Fruit fly (Drosophila melanogaster) whole organism, pupa: ENCODE results near the gene CG11882.

Source experiments
- CG10348 ChIP-seq: fragments of 200-800 bp; sonication (Bioruptor generic); IDR thresholded peaks from 2 replicates; pipeline ENCODE4 v1.3.6; 2022; ENCODE audit warnings: missing biosample characterization, missing genetic modification characterization
- CG34367 ChIP-seq: fragments of 200-800 bp; sonication (Bioruptor generic); optimal IDR thresholded peaks from 2 replicates; lab custom pipeline; 2018; ENCODE audit warnings: missing biosample characterization, mild to moderate bottlenecking, missing genetic modification characterization
- CG9948 ChIP-seq: fragments of 200-800 bp; sonication (Bioruptor generic); optimal IDR thresholded peaks from 2 replicates; lab custom pipeline; 2018; ENCODE audit warnings: missing biosample characterization, mild to moderate bottlenecking, missing genetic modification characterization, moderate library complexity
- EcR ChIP-seq: fragments of 200-800 bp; sonication (Bioruptor generic); optimal IDR thresholded peaks from 3 replicates; lab custom pipeline; 2019; ENCODE audit warnings: missing biosample characterization, missing genetic modification characterization, mild to moderate bottlenecking, moderate library complexity, missing genetic modification reagents
- Ets98B ChIP-seq: fragments of 200-800 bp; sonication (Bioruptor generic); IDR thresholded peaks from 2 replicates; pipeline ENCODE4 v1.3.6; 2022; ENCODE audit warnings: missing biosample characterization, missing genetic modification characterization
- fd96Ca ChIP-seq: fragments of 200-800 bp; sonication (Bioruptor generic); IDR thresholded peaks from 3 replicates; pipeline ENCODE4 v1.3.6; 2022; ENCODE audit warnings: missing biosample characterization, missing genetic modification characterization

DNA sequence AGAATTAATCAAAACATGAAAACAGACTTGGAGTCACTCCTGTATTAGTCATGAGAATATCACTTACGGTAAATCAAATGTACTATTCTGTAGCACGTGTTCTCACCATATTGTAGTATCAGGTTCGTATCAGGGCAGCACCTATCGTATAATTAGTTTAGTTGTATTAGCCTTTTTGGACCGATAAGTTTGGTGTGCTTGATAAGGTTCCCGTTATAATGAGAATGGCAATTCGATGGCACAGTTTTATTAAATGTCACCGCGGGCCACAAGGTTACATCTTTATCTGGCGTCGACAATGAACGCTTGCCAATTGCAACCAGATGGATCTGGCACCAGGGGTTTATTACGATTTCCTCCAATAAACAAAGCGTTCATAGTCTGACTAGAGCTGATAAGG is 10.7 kb upstream of the CG11882 start:
- no peak for TF ChIP-seq CG10348 (GFP tag; lab: Robert Waterston, UW)
- no peak for TF ChIP-seq CG9948 (tag; lab: Kevin White, UChicago)
- TF ChIP-seq fd96Ca (GFP tag; lab: Robert Waterston, UW): no peak
- no peak for TF ChIP-seq Ets98B (GFP tag; lab: Robert Waterston, UW)
- TF ChIP-seq EcR (GFP tag; lab: Kevin White, UChicago): no peak
- no peak for TF ChIP-seq CG34367 (tag; lab: Kevin White, UChicago)
